Worm (Caenorhabditis elegans) whole organism, early embryonic: ENCODE measurements around the gene irg-4.

ENCODE experiments used
- B0310.2 ChIP-seq: sonication (generic microtip); optimal IDR thresholded peaks from 2 replicates; lab custom pipeline; 2016; ENCODE audit warnings: mild to moderate bottlenecking, missing genetic modification characterization, missing compliant biosample characterization
- F13C5.2 ChIP-seq: sonication (generic microtip); optimal IDR thresholded peaks from 2 replicates; lab custom pipeline; 2017; ENCODE audit warnings: mild to moderate bottlenecking, missing genetic modification characterization, inconsistent platforms, missing compliant biosample characterization
- aly-1 ChIP-seq: sonication (generic microtip); optimal IDR thresholded peaks from 2 replicates; lab custom pipeline; 2016; ENCODE audit warnings: missing genetic modification characterization, missing compliant biosample characterization
- ama-1 ChIP-seq: fragments of 150-350 bp; optimal IDR thresholded peaks from 2 replicates; lab custom pipeline; 2014
- ceh-13 ChIP-seq: fragments of 200-800 bp; sonication (Bioruptor generic); optimal IDR thresholded peaks from 2 replicates; lab custom pipeline; 2018; ENCODE audit warnings: mild to moderate bottlenecking, missing genetic modification characterization, missing compliant biosample characterization
- ceh-36 ChIP-seq: sonication (generic microtip); optimal IDR thresholded peaks from 2 replicates; lab custom pipeline; 2016; ENCODE audit warnings: missing genetic modification characterization, inconsistent platforms, missing compliant biosample characterization
- ets-7 ChIP-seq: sonication (generic microtip); optimal IDR thresholded peaks from 2 replicates; lab custom pipeline; 2016; ENCODE audit warnings: missing genotype, missing genetic modification characterization, missing compliant biosample characterization
- flt-1 ChIP-seq: fragments of 200-800 bp; sonication (Bioruptor generic); IDR thresholded peaks from 2 replicates; pipeline ENCODE4 v1.3.6; 2022; ENCODE audit warnings: missing genetic modification characterization, missing compliant biosample characterization
- hmbx-1 ChIP-seq: sonication (generic microtip); optimal IDR thresholded peaks from 2 replicates; lab custom pipeline; 2016; ENCODE audit warnings: mild to moderate bottlenecking, missing genetic modification characterization, missing compliant biosample characterization
- hmg-4 ChIP-seq: fragments of 200-800 bp; sonication (Bioruptor generic); optimal IDR thresholded peaks from 2 replicates; lab custom pipeline; 2018; ENCODE audit warnings: mild to moderate bottlenecking, missing genetic modification characterization, missing compliant biosample characterization
- hnd-1 ChIP-seq: sonication (generic microtip); optimal IDR thresholded peaks from 2 replicates; lab custom pipeline; 2016; ENCODE audit warnings: missing genetic modification characterization, missing compliant biosample characterization
- pes-1 ChIP-seq: fragments of 200-800 bp; sonication (Bioruptor generic); IDR thresholded peaks from 2 replicates; pipeline ENCODE4 v1.3.6; 2022; ENCODE audit warnings: missing genetic modification reagents, missing genetic modification characterization, missing compliant biosample characterization
- scrt-1 ChIP-seq: fragments of 200-800 bp; sonication (Bioruptor generic); IDR thresholded peaks from 2 replicates; pipeline ENCODE4 v1.3.6; 2022; ENCODE audit warnings: missing genetic modification characterization, missing compliant biosample characterization
- sea-1 ChIP-seq: fragments of 200-800 bp; sonication (Bioruptor generic); conservative IDR thresholded peaks from 2 replicates; pipeline ENCODE4 v1.3.6; 2022; ENCODE audit warnings: missing genetic modification characterization, missing compliant biosample characterization
- tbx-11 ChIP-seq: fragments of 200-800 bp; sonication (Bioruptor generic); IDR thresholded peaks from 2 replicates; pipeline ENCODE4 v1.3.6; 2022; ENCODE audit warnings: missing genetic modification characterization, missing compliant biosample characterization
- tbx-37 ChIP-seq: fragments of 200-800 bp; sonication (Bioruptor generic); conservative IDR thresholded peaks from 2 replicates; pipeline ENCODE4 v1.3.6; 2022; ENCODE audit warnings: missing genetic modification reagents, missing genetic modification characterization, missing compliant biosample characterization
- tra-4 ChIP-seq: sonication (generic microtip); optimal IDR thresholded peaks from 2 replicates; lab custom pipeline; 2017; ENCODE audit warnings: missing genetic modification characterization, missing compliant biosample characterization

irg-4 gene

DNA sequence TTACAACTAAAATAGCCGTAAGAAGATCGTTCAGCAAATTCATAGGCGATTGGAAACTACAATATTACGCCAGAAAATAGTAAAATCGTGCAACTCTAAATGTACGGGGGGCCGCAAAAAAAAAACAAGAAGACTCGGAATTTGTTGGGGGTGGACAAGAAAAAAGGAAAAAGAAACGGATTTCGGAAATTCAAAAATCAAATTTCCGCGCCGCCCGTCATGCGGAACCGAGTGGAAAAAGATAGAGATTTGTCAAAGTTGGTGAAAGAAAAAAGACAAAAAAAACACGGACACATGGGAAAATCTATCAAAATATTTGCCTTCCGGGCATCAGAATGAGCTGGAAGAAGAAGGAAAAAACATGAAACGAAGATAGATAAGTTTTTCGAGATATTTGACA, 16.3 kb upstream of the irg-4 start:
- TF ChIP-seq ceh-13 (GFP tag; lab: Kevin White, UChicago), result no peak
- TF ChIP-seq tbx-37, result no peak
- TF ChIP-seq ama-1 (lab: Kevin White, UChicago), result no peak
- no peak for TF ChIP-seq hnd-1 (tag; lab: Kevin White, UChicago)
- no peak for TF ChIP-seq hmg-4 (GFP tag; lab: Kevin White, UChicago)
- TF ChIP-seq ceh-36 (tag; lab: Kevin White, UChicago), result no peak
- no peak for TF ChIP-seq aly-1 (tag; lab: Kevin White, UChicago)
- no peak for TF ChIP-seq hmbx-1
- TF ChIP-seq tbx-11 (GFP tag; lab: Robert Waterston, UW), result no peak
- no peak for TF ChIP-seq sea-1 (GFP tag; lab: Robert Waterston, UW)
- no peak for TF ChIP-seq pes-1 (GFP tag; lab: Robert Waterston, UW)
- no peak for TF ChIP-seq ets-7 (tag; lab: Kevin White, UChicago)
- TF ChIP-seq scrt-1, result no peak
- no peak for TF ChIP-seq F13C5.2 (tag; lab: Kevin White, UChicago)
- TF ChIP-seq B0310.2 (tag; lab: Kevin White, UChicago), result no peak

DNA sequence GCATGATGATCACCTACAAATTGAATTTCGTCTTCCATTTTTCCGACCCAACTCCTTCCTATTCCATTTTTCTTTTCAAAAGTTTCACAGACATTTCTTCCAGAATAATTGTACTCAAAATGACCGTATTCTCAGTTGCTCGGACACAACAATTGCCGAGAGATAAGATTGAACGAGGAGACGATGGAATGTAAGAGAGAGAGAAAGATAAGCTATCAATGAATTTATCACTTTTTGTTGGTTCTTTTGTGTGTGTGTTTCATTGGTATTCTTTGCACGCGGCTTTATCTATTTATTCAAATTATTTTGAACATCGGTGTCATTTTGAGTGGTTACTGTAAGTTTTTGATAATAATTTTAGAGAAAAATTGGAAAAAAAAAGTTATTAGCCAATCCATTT, 15.2 kb upstream of the irg-4 start, which contains the start of gene ugt-65:
ugt-65 (plus strand) TSS at position 229 of the 400 bp plus-strand sequence.
- TF ChIP-seq B0310.2 (tag; lab: Kevin White, UChicago) (no peak), hmbx-1 (no peak), ceh-36 (tag; lab: Kevin White, UChicago) (no peak), scrt-1 (no peak), aly-1 (tag; lab: Kevin White, UChicago) (no peak), flt-1 (GFP tag; lab: Robert Waterston, UW) (no peak), pes-1 (GFP tag; lab: Robert Waterston, UW) (no peak), hnd-1 (tag; lab: Kevin White, UChicago) (no peak), tbx-37 (no peak), ceh-13 (GFP tag; lab: Kevin White, UChicago) (no peak), sea-1 (GFP tag; lab: Robert Waterston, UW) (no peak), ets-7 (tag; lab: Kevin White, UChicago) (no peak), ama-1 (lab: Kevin White, UChicago) (no peak), tra-4 (tag; lab: Kevin White, UChicago) (no peak)

ce11 chrIV:12425595-12425994, 10.0 kb upstream of the irg-4 start:
- TF ChIP-seq F13C5.2 (tag; lab: Kevin White, UChicago) (no peak), B0310.2 (tag; lab: Kevin White, UChicago) (no peak), aly-1 (tag; lab: Kevin White, UChicago) (no peak), pes-1 (GFP tag; lab: Robert Waterston, UW) (no peak), ets-7 (tag; lab: Kevin White, UChicago) (no peak), hnd-1 (tag; lab: Kevin White, UChicago) (no peak), tra-4 (tag; lab: Kevin White, UChicago) (no peak), tbx-37 (no peak), ama-1 (lab: Kevin White, UChicago) (no peak)

ce11 chrIV:12427687-12428284, 7.8 kb upstream of the irg-4 start:
- TF ChIP-seq tbx-37 (no peak), sea-1 (GFP tag; lab: Robert Waterston, UW) (no peak), ceh-36 (tag; lab: Kevin White, UChicago) (no peak), ceh-13 (GFP tag; lab: Kevin White, UChicago) (no peak), tbx-11 (GFP tag; lab: Robert Waterston, UW) (no peak), pes-1 (GFP tag; lab: Robert Waterston, UW) (no peak), hmg-4 (GFP tag; lab: Kevin White, UChicago) (no peak), flt-1 (GFP tag; lab: Robert Waterston, UW) (no peak), tra-4 (tag; lab: Kevin White, UChicago) (no peak), hnd-1 (tag; lab: Kevin White, UChicago) (no peak), aly-1 (tag; lab: Kevin White, UChicago) (no peak), ama-1 (lab: Kevin White, UChicago) (no peak), F13C5.2 (tag; lab: Kevin White, UChicago) (no peak), hmbx-1 (no peak), ets-7 (tag; lab: Kevin White, UChicago) (no peak)

ce11 chrIV:12428467-12428866, 7.2 kb upstream of the irg-4 start, which contains the start of gene col-130:
Gene col-130 (minus strand): TSS chrIV:12428516.
- TF ChIP-seq ama-1 (lab: Kevin White, UChicago), result no peak
- TF ChIP-seq hnd-1 (tag; lab: Kevin White, UChicago), result no peak
- no peak for TF ChIP-seq ceh-13 (GFP tag; lab: Kevin White, UChicago)
- TF ChIP-seq tbx-37, result no peak
- no peak for TF ChIP-seq hmg-4 (GFP tag; lab: Kevin White, UChicago)
- no peak for TF ChIP-seq aly-1 (tag; lab: Kevin White, UChicago)
- TF ChIP-seq tbx-11 (GFP tag; lab: Robert Waterston, UW), result no peak
- no peak for TF ChIP-seq F13C5.2 (tag; lab: Kevin White, UChicago)

DNA sequence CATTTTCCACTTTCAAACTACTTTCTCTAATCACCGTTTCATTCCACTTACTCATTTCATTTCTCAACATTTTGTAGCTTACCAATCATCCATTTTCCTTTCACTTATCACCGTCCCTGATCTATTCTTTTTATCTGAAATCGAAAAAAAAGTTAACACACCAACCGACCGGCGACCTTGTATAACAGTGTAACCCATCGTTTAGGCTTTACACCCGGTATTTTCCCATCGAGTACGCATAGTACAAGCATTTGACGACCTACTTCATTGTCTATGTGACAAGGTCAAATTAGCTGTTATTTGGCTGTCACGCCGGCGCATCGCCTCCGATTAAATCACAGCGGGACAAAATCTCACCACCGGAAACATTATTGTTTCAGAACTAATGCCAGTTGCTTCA, 6.1 kb upstream of the irg-4 start:
- TF ChIP-seq ets-7 (tag; lab: Kevin White, UChicago) (no peak), ceh-36 (tag; lab: Kevin White, UChicago) (no peak), B0310.2 (tag; lab: Kevin White, UChicago) (no peak)

DNA sequence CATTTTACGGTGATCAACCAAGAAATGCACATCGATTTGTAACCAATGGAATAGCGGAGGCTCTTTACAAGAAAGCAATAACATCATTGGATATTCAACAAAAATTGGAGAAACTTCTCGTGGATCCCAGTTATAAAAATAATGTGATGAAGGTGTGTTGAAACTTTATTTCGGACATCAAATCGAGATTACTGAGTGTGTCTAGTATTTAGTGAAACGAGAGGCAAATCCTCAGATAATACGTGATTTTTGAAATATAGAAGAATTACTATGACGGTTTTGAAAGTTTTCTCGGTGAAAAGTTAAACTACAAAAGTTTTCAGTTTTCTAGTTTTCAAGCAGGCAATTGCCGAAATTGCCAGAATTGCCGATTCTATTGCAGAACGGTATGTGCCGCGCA, 3.9 kb upstream of the irg-4 start:
- TF ChIP-seq sea-1 (GFP tag; lab: Robert Waterston, UW) (no peak), tbx-37 (no peak), tbx-11 (GFP tag; lab: Robert Waterston, UW) (no peak), ceh-13 (GFP tag; lab: Kevin White, UChicago) (no peak), ceh-36 (tag; lab: Kevin White, UChicago) (no peak), scrt-1 (no peak), B0310.2 (tag; lab: Kevin White, UChicago) (no peak), pes-1 (GFP tag; lab: Robert Waterston, UW) (no peak), hnd-1 (tag; lab: Kevin White, UChicago) (no peak), flt-1 (GFP tag; lab: Robert Waterston, UW) (no peak), aly-1 (tag; lab: Kevin White, UChicago) (no peak), tra-4 (tag; lab: Kevin White, UChicago) (no peak), hmg-4 (GFP tag; lab: Kevin White, UChicago) (no peak), F13C5.2 (tag; lab: Kevin White, UChicago) (no peak), hmbx-1 (no peak), ama-1 (lab: Kevin White, UChicago) (no peak), ets-7 (tag; lab: Kevin White, UChicago) (no peak)
